Fruit fly (Drosophila melanogaster): Measurements from ENCODE around the gene PICK1.

dm6 chr2L:12692343-12693079 lies 2.3 kb upstream of the PICK1 start, which contains the start of the genes CCT4 and CG6153:
- TF ChIP-seq Gug (GFP tag; IDR thresholded peaks at IDR 0.05) (no peak), Smox (GFP tag; optimal IDR thresholded peaks at IDR 0.05) (no peak), achi (GFP tag; optimal IDR thresholded peaks at IDR 0.05) (no peak), Sox15 (GFP tag; optimal IDR thresholded peaks at IDR 0.05) (no peak), salr (GFP tag; optimal IDR thresholded peaks at IDR 0.05) (no peak), Ets96B (tag; optimal IDR thresholded peaks at IDR 0.05) (no peak), Eip75B (GFP tag; optimal IDR thresholded peaks at IDR 0.05) (no peak), vri (GFP tag; optimal IDR thresholded peaks at IDR 0.05) (no peak), CG8119 (GFP tag; IDR thresholded peaks at IDR 0.05) (no peak), CG9139 (GFP tag; optimal IDR thresholded peaks at IDR 0.05) (no peak), svp (GFP tag) (no peak), CG10631 (GFP tag; optimal IDR thresholded peaks at IDR 0.05) (no peak)

Data from whole organism, prepupa.